Worm (Caenorhabditis elegans) whole organism, L2 larva: ENCODE results near the gene T26H5.9.

Experiments used
- aly-2 ChIP-seq: fragments of 150-350 bp; optimal IDR thresholded peaks from 2 replicates; lab custom pipeline; 2014; ENCODE audit warnings: missing biosample characterization, missing genetic modification characterization
- nhr-12 ChIP-seq: fragments of 150-350 bp; optimal IDR thresholded peaks from 2 replicates; lab custom pipeline; 2014; ENCODE audit warnings: missing biosample characterization, missing genetic modification characterization
- ztf-11 ChIP-seq: sonication (generic microtip); optimal IDR thresholded peaks from 2 replicates; lab custom pipeline; 2017; ENCODE audit warnings: missing biosample characterization, missing genetic modification characterization

DNA sequence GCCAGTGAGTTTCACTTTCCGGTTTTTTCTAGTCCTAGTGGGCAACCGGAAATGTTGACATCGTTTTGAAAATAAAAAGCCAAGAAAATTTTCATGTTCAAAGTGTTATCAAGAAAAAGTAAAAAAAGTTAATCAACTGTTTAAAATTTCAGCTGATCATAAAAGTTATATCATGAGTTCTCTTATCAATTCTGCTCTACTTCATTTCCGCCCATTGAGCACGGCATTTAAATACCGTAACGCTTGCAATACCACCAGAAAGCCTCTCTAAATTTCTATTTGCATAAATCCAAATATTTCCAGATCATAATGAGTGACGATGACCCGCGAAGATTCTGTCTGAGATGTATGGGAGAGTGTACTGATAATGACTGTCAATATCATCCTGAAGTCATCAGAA lies at the start of gene T26H5.9:
- TF ChIP-seq ztf-11 (no peak), aly-2 (no peak), nhr-12 (tag; lab: Kevin White, UChicago) (no peak)
